Fruit fly (Drosophila melanogaster): ENCODE results near the gene pigs.

The pigs gene

dm6 chrX:6702591-6702990, 102.7 kb downstream of the pigs start:
- TF ChIP-seq CG17801 (GFP tag; optimal IDR thresholded peaks at IDR 0.05; ENCODE audit: partially characterized antibody), result no peak
